Fruit fly (Drosophila melanogaster) S2 (cell line): ENCODE results near the gene Rab40.

ENCODE experiments used
- CG8478 ChIP-seq: fragments of >200 bp; optimal IDR thresholded peaks from 2 replicates; lab custom pipeline; 2018
- CTCF ChIP-seq, 2 experiments: fragments of >200 bp; optimal IDR thresholded peaks; 2 replicates each; lab custom pipeline; 2018

dm6 chrX:12487485-12487884 is 24.6 kb upstream of the Rab40 start:
- no peak for TF ChIP-seq CG8478 (lab: Kevin White, UChicago)
- TF ChIP-seq CTCF (optimal IDR thresholded peaks at IDR 0.05; lab: Kevin White, UChicago) = no peak
